Worm (Caenorhabditis elegans) whole organism, L4 larva: ENCODE measurements around the gene dmd-5.

Experiments used
- F10B5.3 ChIP-seq: sonication (generic microtip); optimal IDR thresholded peaks from 2 replicates; lab custom pipeline; 2016; ENCODE audit warnings: mild to moderate bottlenecking, missing genetic modification characterization, missing compliant biosample characterization
- F26F4.8 ChIP-seq: fragments of 200-800 bp; sonication (Bioruptor generic); conservative IDR thresholded peaks from 2 replicates; pipeline ENCODE4 v1.3.6; 2022; ENCODE audit warnings: missing genetic modification characterization, missing compliant biosample characterization
- F44E2.7 ChIP-seq: fragments of 200-800 bp; sonication (Bioruptor generic); IDR thresholded peaks from 2 replicates; pipeline ENCODE4 v2.1.2; 2022; ENCODE audit warnings: missing genetic modification characterization, missing compliant biosample characterization
- F49E8.2 ChIP-seq: sonication (generic microtip); optimal IDR thresholded peaks from 2 replicates; lab custom pipeline; 2016; ENCODE audit warnings: missing compliant biosample characterization, mild to moderate bottlenecking, missing genetic modification characterization, borderline replicate concordance
- Y5F2A.4 ChIP-seq: fragments of 200-800 bp; sonication (Bioruptor generic); optimal IDR thresholded peaks from 2 replicates; lab custom pipeline; 2018; ENCODE audit warnings: mild to moderate bottlenecking, missing genetic modification characterization, missing compliant biosample characterization
- ZK337.2 ChIP-seq: fragments of 200-800 bp; sonication (Bioruptor generic); IDR thresholded peaks from 2 replicates; pipeline ENCODE4 v1.3.6; 2022; ENCODE audit warnings: missing genetic modification reagents, missing genetic modification characterization, missing compliant biosample characterization
- aha-1 ChIP-seq: fragments of 150-350 bp; peaks from one replicate; lab custom pipeline; 2014; ENCODE audit warnings: missing biosample characterization, missing genetic modification characterization
- ama-1 ChIP-seq: fragments of 150-350 bp; optimal IDR thresholded peaks from 2 replicates; lab custom pipeline; 2014; ENCODE audit warnings: inconsistent platforms, mixed read lengths
- arid-1 ChIP-seq: fragments of 200-800 bp; sonication (Bioruptor generic); conservative IDR thresholded peaks from 2 replicates; pipeline ENCODE4 v1.3.6; 2022; ENCODE audit warnings: missing genetic modification reagents, missing genetic modification characterization, missing compliant biosample characterization
- attf-4 ChIP-seq: sonication (generic microtip); optimal IDR thresholded peaks from 3 replicates; lab custom pipeline; 2017; ENCODE audit warnings: missing biosample characterization, missing genetic modification characterization
- ceh-20 ChIP-seq: fragments of 200-800 bp; sonication (Bioruptor generic); IDR thresholded peaks from 2 replicates; pipeline ENCODE4 v1.3.6; 2022; ENCODE audit warnings: missing genetic modification reagents, missing genetic modification characterization, missing compliant biosample characterization
- ceh-44 ChIP-seq: fragments of 200-800 bp; sonication (Bioruptor generic); IDR thresholded peaks from 2 replicates; pipeline ENCODE4 v1.3.6; 2022; ENCODE audit warnings: missing genetic modification reagents, missing genetic modification characterization, missing compliant biosample characterization
- daf-12 ChIP-seq: fragments of 150-350 bp; optimal IDR thresholded peaks from 2 replicates; lab custom pipeline; 2014; ENCODE audit warnings: missing biosample characterization, missing genetic modification reagents, missing genetic modification characterization
- dpl-1 ChIP-seq: fragments of 150-350 bp; optimal IDR thresholded peaks from 2 replicates; lab custom pipeline; 2014; ENCODE audit warnings: missing biosample characterization, missing genetic modification reagents, missing genetic modification characterization
- fos-1 ChIP-seq: fragments of 150-350 bp; optimal IDR thresholded peaks from 2 replicates; lab custom pipeline; 2014; ENCODE audit warnings: missing biosample characterization, missing genetic modification characterization
- gei-8 ChIP-seq: fragments of 200-800 bp; sonication (Bioruptor generic); optimal IDR thresholded peaks from 2 replicates; lab custom pipeline; 2018; ENCODE audit warnings: mild to moderate bottlenecking, missing genetic modification characterization, missing compliant biosample characterization
- hif-1 ChIP-seq, 2 experiments: sonication (generic microtip); optimal IDR thresholded peaks; 2 replicates each; lab custom pipeline; 2016 to 2017; ENCODE audit warnings: missing compliant biosample characterization in 2 of 2, missing genetic modification characterization in 2 of 2, missing genetic modification reagents in 2 of 2, missing genotype in 2 of 2, mild to moderate bottlenecking in 1 of 2
- hmg-1.1 ChIP-seq: fragments of 200-800 bp; sonication (Bioruptor generic); IDR thresholded peaks from 2 replicates; pipeline ENCODE4 v1.3.6; 2022; ENCODE audit warnings: missing genetic modification reagents, missing genetic modification characterization, missing compliant biosample characterization
- jun-1 ChIP-seq: fragments of 150-350 bp; optimal IDR thresholded peaks from 2 replicates; lab custom pipeline; 2014; ENCODE audit warnings: missing biosample characterization, missing genetic modification reagents, missing genetic modification characterization
- lin-29 ChIP-seq: fragments of 200-800 bp; sonication (Bioruptor generic); IDR thresholded peaks from 2 replicates; pipeline ENCODE4 v1.3.6; 2022; ENCODE audit warnings: missing genetic modification reagents, missing genetic modification characterization, missing compliant biosample characterization
- lin-38 ChIP-seq: fragments of 200-800 bp; sonication (Bioruptor generic); IDR thresholded peaks from 2 replicates; pipeline ENCODE4 v1.3.6; 2022; ENCODE audit warnings: missing genetic modification reagents, missing genetic modification characterization, missing compliant biosample characterization
- madf-9 ChIP-seq: fragments of 200-800 bp; sonication (Bioruptor generic); conservative IDR thresholded peaks from 2 replicates; pipeline ENCODE4 v1.3.6; 2022; ENCODE audit warnings: missing genetic modification reagents, missing genetic modification characterization, missing compliant biosample characterization
- mes-2 ChIP-seq: sonication (generic microtip); optimal IDR thresholded peaks from 2 replicates; lab custom pipeline; 2016; ENCODE audit warnings: missing genotype, mild to moderate bottlenecking, missing genetic modification characterization, missing compliant biosample characterization; ENCODE audit not compliant: poor library complexity, severe bottlenecking
- mxl-2 ChIP-seq: fragments of 200-800 bp; sonication (Bioruptor generic); conservative IDR thresholded peaks from 2 replicates; pipeline ENCODE4 v1.3.6; 2022; ENCODE audit warnings: missing genetic modification reagents, missing genetic modification characterization, missing compliant biosample characterization
- mxl-3 ChIP-seq: fragments of 200-800 bp; sonication (Bioruptor generic); optimal IDR thresholded peaks from 2 replicates; lab custom pipeline; 2018; ENCODE audit warnings: mild to moderate bottlenecking, missing genetic modification characterization, missing compliant biosample characterization
- nhr-102 ChIP-seq: sonication (generic microtip); optimal IDR thresholded peaks from 2 replicates; lab custom pipeline; 2016; ENCODE audit warnings: mild to moderate bottlenecking, missing genetic modification characterization, moderate library complexity, missing compliant biosample characterization
- nhr-11 ChIP-seq: fragments of 150-350 bp; optimal IDR thresholded peaks from 2 replicates; lab custom pipeline; 2014; ENCODE audit warnings: missing biosample characterization, missing genetic modification characterization
- nhr-237 ChIP-seq: sonication (generic microtip); optimal IDR thresholded peaks from 2 replicates; lab custom pipeline; 2017; ENCODE audit warnings: missing biosample characterization, missing genetic modification characterization
- nhr-48 ChIP-seq: sonication (generic microtip); optimal IDR thresholded peaks from 2 replicates; lab custom pipeline; 2016; ENCODE audit warnings: mild to moderate bottlenecking, missing genetic modification characterization, missing compliant biosample characterization
- nhr-77 ChIP-seq: fragments of 150-350 bp; optimal IDR thresholded peaks from 2 replicates; lab custom pipeline; 2014; ENCODE audit warnings: missing biosample characterization, missing genetic modification characterization
- pha-4 ChIP-seq, 2 experiments: fragments of 150-350 bp in 1 of 2; fragments of 200-800 bp in 1 of 2; sonication (Bioruptor generic) in 1 of 2; IDR thresholded peaks in 1 of 2; optimal IDR thresholded peaks in 1 of 2; 2 replicates each; pipeline versions ENCODE4 v1.3.6 to Lab custom; 2014 to 2022; ENCODE audit warnings: missing genetic modification characterization in 2 of 2, missing genetic modification reagents in 2 of 2, missing biosample characterization in 1 of 2, missing compliant biosample characterization in 1 of 2
- php-3 ChIP-seq: fragments of 200-800 bp; sonication (Bioruptor generic); IDR thresholded peaks from 2 replicates; pipeline ENCODE4 v1.3.6; 2022; ENCODE audit warnings: missing genetic modification reagents, missing genetic modification characterization, missing compliant biosample characterization
- pqm-1 ChIP-seq: sonication (generic microtip); optimal IDR thresholded peaks from 2 replicates; lab custom pipeline; 2017; ENCODE audit warnings: missing biosample characterization, missing genetic modification characterization
- rbr-2 ChIP-seq: sonication (generic microtip); optimal IDR thresholded peaks from 2 replicates; lab custom pipeline; 2016; ENCODE audit warnings: missing genotype, missing genetic modification characterization, missing compliant biosample characterization
- saeg-2 ChIP-seq: fragments of 200-800 bp; sonication (Bioruptor generic); IDR thresholded peaks from 2 replicates; pipeline ENCODE4 v1.3.6; 2022; ENCODE audit warnings: missing genetic modification reagents, missing genetic modification characterization, missing compliant biosample characterization
- set-16 ChIP-seq: fragments of 200-800 bp; sonication (Bioruptor generic); IDR thresholded peaks from 2 replicates; pipeline ENCODE4 v1.3.6; 2022; ENCODE audit warnings: missing genetic modification reagents, missing genetic modification characterization, missing compliant biosample characterization
- snpc-1.2 ChIP-seq: fragments of 200-800 bp; sonication (Bioruptor generic); IDR thresholded peaks from 2 replicates; pipeline ENCODE4 v1.3.6; 2022; ENCODE audit warnings: missing genetic modification reagents, missing genetic modification characterization, missing compliant biosample characterization
- snpc-4 ChIP-seq: fragments of 150-350 bp; optimal IDR thresholded peaks from 2 replicates; lab custom pipeline; 2014; ENCODE audit warnings: missing biosample characterization, missing genetic modification characterization
- spr-1 ChIP-seq: sonication (generic microtip); optimal IDR thresholded peaks from 2 replicates; lab custom pipeline; 2016; ENCODE audit warnings: mild to moderate bottlenecking, missing genetic modification characterization, missing compliant biosample characterization
- spr-3 ChIP-seq: fragments of 200-800 bp; sonication (Bioruptor generic); optimal IDR thresholded peaks from 2 replicates; lab custom pipeline; 2018; ENCODE audit warnings: mild to moderate bottlenecking, missing genetic modification characterization, missing compliant biosample characterization
- unc-39 ChIP-seq: sonication (generic microtip); optimal IDR thresholded peaks from 2 replicates; lab custom pipeline; 2017; ENCODE audit warnings: missing biosample characterization, missing genetic modification characterization
- vab-7 ChIP-seq: fragments of 200-800 bp; sonication (Bioruptor generic); IDR thresholded peaks from 2 replicates; pipeline ENCODE4 v1.3.6; 2022; ENCODE audit warnings: missing genetic modification reagents, missing genetic modification characterization, missing compliant biosample characterization
- zfp-2 ChIP-seq: sonication (generic microtip); optimal IDR thresholded peaks from 2 replicates; lab custom pipeline; 2016; ENCODE audit warnings: mild to moderate bottlenecking, missing genetic modification characterization, missing compliant biosample characterization
- zfp-3 ChIP-seq: fragments of 200-800 bp; sonication (Bioruptor generic); conservative IDR thresholded peaks from 2 replicates; pipeline ENCODE4 v1.3.6; 2022; ENCODE audit warnings: missing genetic modification reagents, missing genetic modification characterization, missing compliant biosample characterization
- ztf-11 ChIP-seq: fragments of 150-350 bp; optimal IDR thresholded peaks from 2 replicates; lab custom pipeline; 2014; ENCODE audit warnings: missing biosample characterization, missing genetic modification characterization
- ztf-7 ChIP-seq: fragments of 150-350 bp; optimal IDR thresholded peaks from 2 replicates; lab custom pipeline; 2014; ENCODE audit warnings: missing biosample characterization, missing genetic modification characterization

The dmd-5 gene

ce11 chrII:5777372-5777771 lies 3.4 kb upstream of the dmd-5 start:
- no peak for TF ChIP-seq mxl-2
- TF ChIP-seq gei-8 (GFP tag; lab: Kevin White, UChicago): no peak
- no peak for TF ChIP-seq snpc-1.2 (GFP tag; lab: Robert Waterston, UW)
- TF ChIP-seq ztf-7 (tag; lab: Kevin White, UChicago): no peak
- TF ChIP-seq, all 104 proteins: peak for 0

ce11 chrII:5774879-5775278 lies 859 bp upstream of the dmd-5 start:
- TF ChIP-seq zfp-3 (GFP tag; lab: Robert Waterston, UW) (no peak), nhr-237 (no peak), rbr-2 (tag; lab: Kevin White, UChicago) (no peak), daf-12 (no peak), spr-1 (tag; lab: Kevin White, UChicago) (no peak), mxl-3 (GFP tag; lab: Kevin White, UChicago) (no peak), snpc-4 (tag; lab: Kevin White, UChicago) (no peak), zfp-2 (tag; lab: Kevin White, UChicago) (no peak), ceh-20 (GFP tag; lab: Robert Waterston, UW) (no peak), saeg-2 (no peak), F49E8.2 (tag; lab: Kevin White, UChicago) (no peak), hif-1 (tag; optimal IDR thresholded peaks at IDR 0.05; lab: Kevin White, UChicago) (no peak), vab-7 (no peak), arid-1 (GFP tag; lab: Robert Waterston, UW) (no peak), nhr-102 (tag; lab: Kevin White, UChicago) (no peak), ZK337.2 (no peak), attf-4 (tag; lab: Kevin White, UChicago) (no peak), lin-38 (no peak), hmg-1.1 (GFP tag; lab: Robert Waterston, UW) (no peak), ztf-7 (tag; lab: Kevin White, UChicago) (no peak)

- TF ChIP-seq F10B5.3 (tag; lab: Kevin White, UChicago): peak; percentile 14
- TF ChIP-seq pqm-1 (tag; lab: Kevin White, UChicago): no peak
- TF ChIP-seq php-3 (GFP tag; lab: Robert Waterston, UW): peak; percentile 53
- TF ChIP-seq nhr-11 (tag; lab: Kevin White, UChicago): no peak
- peak; percentile 49 for TF ChIP-seq rbr-2 (tag; lab: Kevin White, UChicago)
- TF ChIP-seq hif-1 (tag; optimal IDR thresholded peaks at IDR 0.05; lab: Kevin White, UChicago): peak in 1 of 2 experiments; percentile 31
- TF ChIP-seq unc-39 (tag; lab: Kevin White, UChicago): no peak
- peak; percentile 65; the same call in 1 of the 2 replicates for TF ChIP-seq snpc-1.2 (GFP tag; lab: Robert Waterston, UW)
- TF ChIP-seq dpl-1 (GFP tag; lab: Kevin White, UChicago): no peak
- TF ChIP-seq Y5F2A.4: no peak
- 0 out of 2 replicates have a peak, but pooled peaks have one; percentile 10 for TF ChIP-seq F26F4.8 (GFP tag; lab: Robert Waterston, UW)
- TF ChIP-seq lin-38: peak; percentile 72
- TF ChIP-seq ceh-44 (GFP tag; lab: Robert Waterston, UW): 0 out of 2 replicates have a peak, but pooled peaks have one; percentile 13
- TF ChIP-seq fos-1 (tag; lab: Kevin White, UChicago): no peak
- TF ChIP-seq spr-3 (GFP tag; lab: Kevin White, UChicago): peak; percentile 1
- no peak for TF ChIP-seq ztf-11
- peak; percentile 77 for TF ChIP-seq mes-2 (tag; lab: Kevin White, UChicago)
- peak; percentile 72 for TF ChIP-seq arid-1 (GFP tag; lab: Robert Waterston, UW)
- TF ChIP-seq lin-29: 0 out of 2 replicates have a peak, but pooled peaks have one; percentile 27
- 0 out of 2 replicates have a peak, but pooled peaks have one; percentile 75 for TF ChIP-seq F44E2.7 (GFP tag; lab: Robert Waterston, UW)
- TF ChIP-seq ama-1 (lab: Kevin White, UChicago): no peak
- peak; percentile 33; the same call in 1 of the 2 replicates for TF ChIP-seq set-16 (GFP tag; lab: Robert Waterston, UW)
- TF ChIP-seq jun-1: no peak
- no peak for TF ChIP-seq nhr-77 (tag; lab: Kevin White, UChicago)
- TF ChIP-seq ceh-20 (GFP tag; lab: Robert Waterston, UW): peak; percentile 64; the same call in 1 of the 2 replicates
- peak; percentile 73 for TF ChIP-seq madf-9 (GFP tag; lab: Robert Waterston, UW)
- TF ChIP-seq nhr-48 (tag; lab: Kevin White, UChicago): peak; percentile 24
- TF ChIP-seq pha-4 (GFP tag; IDR thresholded peaks at IDR 0.05; lab: Robert Waterston, UW): peak; percentile 66; the same call in 1 of the 2 replicates
- no peak for TF ChIP-seq pha-4 (tag; optimal IDR thresholded peaks at IDR 0.05; lab: Kevin White, UChicago)
- TF ChIP-seq aha-1 (tag; lab: Kevin White, UChicago): peak; percentile 10
These were observed 1.4 kb downstream of the dmd-5 start for ce11 chrII:5772547-5773142.
